Fruit fly (Drosophila melanogaster) whole organism, embryonic: Measurements from ENCODE around the gene Nepl18.

ENCODE experiments used
- CG10543 ChIP-seq: fragments of 200-800 bp; sonication (Bioruptor generic); optimal IDR thresholded peaks from 3 replicates; lab custom pipeline; 2017; ENCODE audit warnings: missing biosample characterization, mild to moderate bottlenecking, missing genetic modification characterization, moderate library complexity
- CG10654 ChIP-seq: fragments of 200-800 bp; sonication (Bioruptor generic); optimal IDR thresholded peaks from 2 replicates; lab custom pipeline; 2016; ENCODE audit warnings: missing biosample characterization, missing genetic modification characterization
- CG12236 ChIP-seq: fragments of 200-800 bp; sonication (Bioruptor generic); optimal IDR thresholded peaks from 2 replicates; lab custom pipeline; 2016; ENCODE audit warnings: missing biosample characterization, missing genetic modification characterization
- CG13123 ChIP-seq: fragments of 200-800 bp; sonication (Bioruptor generic); optimal IDR thresholded peaks from 2 replicates; lab custom pipeline; 2016; ENCODE audit warnings: missing biosample characterization, missing genetic modification characterization
- CG15073 ChIP-seq: fragments of 200-800 bp; sonication (Bioruptor generic); optimal IDR thresholded peaks from 2 replicates; lab custom pipeline; 2016; ENCODE audit warnings: missing biosample characterization, missing genetic modification characterization
- CG1529 ChIP-seq: fragments of 200-800 bp; sonication (Bioruptor generic); optimal IDR thresholded peaks from 3 replicates; lab custom pipeline; 2018; ENCODE audit warnings: missing biosample characterization, missing genetic modification characterization
- CG15601 ChIP-seq: fragments of 200-800 bp; sonication (Bioruptor generic); optimal IDR thresholded peaks from 3 replicates; lab custom pipeline; 2019; ENCODE audit warnings: missing biosample characterization, mild to moderate bottlenecking, missing genetic modification characterization, moderate library complexity
- CG17186 ChIP-seq: fragments of 200-800 bp; sonication (Bioruptor generic); optimal IDR thresholded peaks from 3 replicates; lab custom pipeline; 2017; ENCODE audit warnings: missing biosample characterization, missing genetic modification reagents, missing genetic modification characterization
- CG17359 ChIP-seq: fragments of 200-800 bp; sonication (Bioruptor generic); optimal IDR thresholded peaks from 3 replicates; lab custom pipeline; 2018; ENCODE audit warnings: missing biosample characterization, mild to moderate bottlenecking, missing genetic modification characterization, moderate library complexity
- CG17361 ChIP-seq: fragments of 200-800 bp; sonication (Bioruptor generic); IDR thresholded peaks from 3 replicates; pipeline ENCODE4 v1.3.6; 2022; ENCODE audit warnings: missing biosample characterization, missing genetic modification characterization
- CG18619 ChIP-seq: fragments of 200-800 bp; sonication (Bioruptor generic); optimal IDR thresholded peaks from 3 replicates; lab custom pipeline; 2017; ENCODE audit warnings: missing biosample characterization, mild to moderate bottlenecking, missing genetic modification characterization
- CG3163 ChIP-seq: fragments of 200-800 bp; sonication (Bioruptor generic); optimal IDR thresholded peaks from 3 replicates; lab custom pipeline; 2016; ENCODE audit warnings: missing biosample characterization, missing genetic modification characterization
- CG33557 ChIP-seq: fragments of 200-800 bp; sonication (Bioruptor generic); optimal IDR thresholded peaks from 2 replicates; lab custom pipeline; 2019; ENCODE audit warnings: missing biosample characterization, mild to moderate bottlenecking, missing genetic modification characterization, moderate library complexity
- CG3407 ChIP-seq: fragments of 200-800 bp; sonication (Bioruptor generic); optimal IDR thresholded peaks from 2 replicates; lab custom pipeline; 2018; ENCODE audit warnings: missing biosample characterization, mild to moderate bottlenecking, missing genetic modification characterization
- CG34376 ChIP-seq: fragments of 200-800 bp; sonication (Bioruptor generic); optimal IDR thresholded peaks from 2 replicates; lab custom pipeline; 2018; ENCODE audit warnings: missing biosample characterization, mild to moderate bottlenecking, missing genetic modification characterization
- CG34422 ChIP-seq: fragments of 200-800 bp; sonication (Bioruptor generic); IDR thresholded peaks from 3 replicates; pipeline ENCODE4 v1.3.6; 2022; ENCODE audit warnings: missing biosample characterization, missing genetic modification characterization
- CG3838 ChIP-seq: fragments of 200-800 bp; sonication (Bioruptor generic); optimal IDR thresholded peaks from 3 replicates; lab custom pipeline; 2016; ENCODE audit warnings: missing biosample characterization, missing genetic modification characterization
- CG4360 ChIP-seq: fragments of 200-800 bp; sonication (Bioruptor generic); IDR thresholded peaks from 2 replicates; pipeline ENCODE4 v1.3.6; 2022; ENCODE audit warnings: missing biosample characterization, missing genetic modification characterization
- CG4617 ChIP-seq: fragments of 200-800 bp; sonication (Bioruptor generic); optimal IDR thresholded peaks from 3 replicates; lab custom pipeline; 2016; ENCODE audit warnings: missing biosample characterization, missing genetic modification characterization, borderline replicate concordance
- CG4707 ChIP-seq: fragments of 200-800 bp; sonication (Bioruptor generic); optimal IDR thresholded peaks from 2 replicates; lab custom pipeline; 2018; ENCODE audit warnings: missing biosample characterization, mild to moderate bottlenecking, missing genetic modification characterization, moderate library complexity
- CG5180 ChIP-seq: fragments of 200-800 bp; sonication (Bioruptor generic); optimal IDR thresholded peaks from 3 replicates; lab custom pipeline; 2017; ENCODE audit warnings: missing biosample characterization, missing genetic modification characterization, mild to moderate bottlenecking, moderate library complexity, missing genetic modification reagents
- CG7372 ChIP-seq: fragments of 200-800 bp; sonication (Bioruptor generic); IDR thresholded peaks from 2 replicates; pipeline ENCODE4 v1.3.6; 2022; ENCODE audit warnings: missing biosample characterization, missing genetic modification characterization
- CG8290 ChIP-seq, 3 experiments: fragments of 200-800 bp; sonication (Bioruptor generic); optimal IDR thresholded peaks; 2 replicates each; lab custom pipeline; 2016 to 2019; ENCODE audit warnings: missing biosample characterization in 3 of 3, missing genetic modification characterization in 3 of 3, mild to moderate bottlenecking in 2 of 3, moderate library complexity in 1 of 3
- CG8924 ChIP-seq: fragments of 200-800 bp; optimal IDR thresholded peaks from 3 replicates; lab custom pipeline; 2019; ENCODE audit warnings: missing biosample characterization, mild to moderate bottlenecking, missing genetic modification characterization, moderate library complexity
- CG9817 ChIP-seq: fragments of 200-800 bp; sonication (Bioruptor generic); optimal IDR thresholded peaks from 2 replicates; lab custom pipeline; 2018; ENCODE audit warnings: missing biosample characterization, mild to moderate bottlenecking, missing genetic modification characterization, moderate library complexity
- Chrac-16 ChIP-seq: fragments of 200-800 bp; sonication (Bioruptor generic); optimal IDR thresholded peaks from 3 replicates; lab custom pipeline; 2016; ENCODE audit warnings: missing biosample characterization, missing genetic modification characterization
- Deaf1 ChIP-seq: fragments of 200-800 bp; optimal IDR thresholded peaks from 3 replicates; lab custom pipeline; 2019; ENCODE audit warnings: missing biosample characterization, mild to moderate bottlenecking, missing genetic modification characterization, moderate library complexity
- Ets97D ChIP-seq: fragments of 200-800 bp; sonication (Bioruptor generic); optimal IDR thresholded peaks from 3 replicates; lab custom pipeline; 2016; ENCODE audit warnings: missing biosample characterization, missing genetic modification characterization
- Jarid2 ChIP-seq: fragments of 200-800 bp; sonication (Bioruptor generic); optimal IDR thresholded peaks from 3 replicates; lab custom pipeline; 2017; ENCODE audit warnings: mild to moderate bottlenecking, missing biosample characterization, missing genetic modification reagents, missing genetic modification characterization
- Myb ChIP-seq: fragments of 200-800 bp; sonication (Bioruptor generic); optimal IDR thresholded peaks from 2 replicates; lab custom pipeline; 2016; ENCODE audit warnings: missing biosample characterization, missing genetic modification characterization
- Nf-YC ChIP-seq: fragments of 200-800 bp; optimal IDR thresholded peaks from 3 replicates; lab custom pipeline; 2019; ENCODE audit warnings: missing biosample characterization, mild to moderate bottlenecking, missing genetic modification characterization, moderate library complexity
- Rx ChIP-seq: fragments of 200-800 bp; sonication (Bioruptor generic); IDR thresholded peaks from 2 replicates; pipeline ENCODE4 v1.3.6; 2022; ENCODE audit warnings: missing biosample characterization, missing genetic modification characterization
- YL-1 ChIP-seq: fragments of 200-800 bp; sonication (Bioruptor generic); optimal IDR thresholded peaks from 3 replicates; lab custom pipeline; 2017; ENCODE audit warnings: missing biosample characterization, mild to moderate bottlenecking, missing genetic modification characterization
- amos ChIP-seq: fragments of 200-800 bp; sonication (Bioruptor generic); IDR thresholded peaks from 2 replicates; pipeline ENCODE4 v1.3.6; 2022; ENCODE audit warnings: missing biosample characterization, missing genetic modification characterization; ENCODE audit not compliant: partially characterized antibody
- az2 ChIP-seq: fragments of 200-800 bp; sonication (Bioruptor generic); optimal IDR thresholded peaks from 3 replicates; lab custom pipeline; 2016; ENCODE audit warnings: missing biosample characterization, missing genetic modification characterization
- btn ChIP-seq: fragments of 200-800 bp; sonication (Bioruptor generic); optimal IDR thresholded peaks from 2 replicates; lab custom pipeline; 2016; ENCODE audit warnings: missing biosample characterization, missing genetic modification characterization
- danr ChIP-seq: fragments of 200-800 bp; sonication (Bioruptor generic); IDR thresholded peaks from 2 replicates; pipeline ENCODE4 v1.3.6; 2022; ENCODE audit warnings: missing biosample characterization, missing genetic modification characterization
- eve ChIP-seq, 2 experiments: fragments of >200 bp; optimal IDR thresholded peaks; 2 replicates each; lab custom pipeline; 2017; ENCODE audit warnings: missing biosample characterization in 2 of 2, missing genetic modification characterization in 2 of 2
- gcm2 ChIP-seq: fragments of 200-800 bp; sonication (Bioruptor generic); optimal IDR thresholded peaks from 2 replicates; lab custom pipeline; 2016; ENCODE audit warnings: missing biosample characterization, missing genetic modification characterization
- gfzf ChIP-seq: fragments of 200-800 bp; sonication (Bioruptor generic); optimal IDR thresholded peaks from 2 replicates; lab custom pipeline; 2016; ENCODE audit warnings: missing biosample characterization, mild to moderate bottlenecking, missing genetic modification characterization, moderate library complexity
- lilli ChIP-seq: fragments of 200-800 bp; sonication (Bioruptor generic); optimal IDR thresholded peaks from 3 replicates; lab custom pipeline; 2016; ENCODE audit warnings: missing biosample characterization, missing genetic modification characterization
- pan ChIP-seq, 4 experiments: fragments of >200 bp in 3 of 4; fragments of 200-800 bp in 1 of 4; sonication (Bioruptor generic) in 1 of 4; optimal IDR thresholded peaks in 3 of 4; IDR thresholded peaks in 1 of 4; 2 replicates each; pipeline versions ENCODE4 v1.3.6 to Lab custom; 2017 to 2022; ENCODE audit warnings: missing biosample characterization in 2 of 4, missing genetic modification characterization in 2 of 4, mixed read lengths in 1 of 4
- pros ChIP-seq: fragments of 200-800 bp; sonication (Bioruptor generic); optimal IDR thresholded peaks from 3 replicates; lab custom pipeline; 2019; ENCODE audit warnings: missing biosample characterization, mild to moderate bottlenecking, missing genetic modification characterization, moderate library complexity
- salm ChIP-seq: fragments of 200-800 bp; sonication (Bioruptor generic); optimal IDR thresholded peaks from 2 replicates; lab custom pipeline; 2018; ENCODE audit warnings: missing biosample characterization, mild to moderate bottlenecking, missing genetic modification characterization
- sc ChIP-seq, 3 experiments: fragments of >200 bp in 2 of 3; fragments of 200-800 bp in 1 of 3; sonication (Bioruptor generic) in 1 of 3; optimal IDR thresholded peaks; 2 replicates in 2 of 3; 3 replicates in 1 of 3; lab custom pipeline; 2017; ENCODE audit warnings: mild to moderate bottlenecking in 1 of 3, missing biosample characterization in 1 of 3, missing genetic modification characterization in 1 of 3, missing genetic modification reagents in 1 of 3
- schlank ChIP-seq: fragments of 200-800 bp; sonication (Bioruptor generic); optimal IDR thresholded peaks from 2 replicates; lab custom pipeline; 2018; ENCODE audit warnings: missing biosample characterization, mild to moderate bottlenecking, missing genetic modification characterization
- sr ChIP-seq: fragments of 200-800 bp; sonication (Bioruptor generic); IDR thresholded peaks from 3 replicates; pipeline ENCODE4 v1.3.6; 2022; ENCODE audit warnings: missing biosample characterization, missing genetic modification characterization
- tgo ChIP-seq: fragments of 200-800 bp; sonication (Bioruptor generic); IDR thresholded peaks from 3 replicates; pipeline ENCODE4 v1.3.6; 2022; ENCODE audit warnings: missing biosample characterization, missing genetic modification characterization
- zfh1 ChIP-seq: fragments of 200-800 bp; sonication (Bioruptor generic); IDR thresholded peaks from 3 replicates; pipeline ENCODE4 v1.3.6; 2022; ENCODE audit warnings: missing biosample characterization, missing genetic modification characterization

Gene Nepl18

DNA sequence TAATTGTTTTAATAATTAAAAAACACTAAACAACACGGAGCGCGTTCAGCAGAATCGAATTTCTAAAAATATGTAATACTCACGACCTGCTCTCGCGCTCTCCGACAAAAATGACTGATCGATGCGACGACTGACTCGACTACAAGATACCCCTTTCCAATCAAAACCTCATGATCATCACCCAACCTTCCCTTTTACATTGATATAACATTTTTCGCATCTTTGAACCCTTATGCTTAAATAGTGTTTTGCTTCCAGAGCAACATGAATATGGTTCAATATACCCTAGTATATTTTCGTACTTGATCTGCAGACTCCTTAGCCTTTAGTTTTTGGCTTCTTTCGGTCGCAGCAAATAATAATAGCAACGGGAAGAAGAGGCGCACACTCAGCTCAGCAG is 36.3 kb downstream of the Nepl18 start (continued):
- peak; percentile 56 for TF ChIP-seq CG12236 (GFP tag; lab: Kevin White, UChicago)
- TF ChIP-seq CG5180 (GFP tag; lab: Kevin White, UChicago), result no peak
- TF ChIP-seq CG7372 (GFP tag; lab: Robert Waterston, UW), result peak; percentile 32; the same call in 1 of the 2 replicates
- peak; percentile 24; the same call in 1 of the 2 replicates for TF ChIP-seq CG4360
- peak; percentile 36 for TF ChIP-seq gcm2
- TF ChIP-seq CG4617 (GFP tag; lab: Kevin White, UChicago), result peak; percentile 33
- peak; percentile 20 for TF ChIP-seq Deaf1 (tag; lab: Kevin White, UChicago)
- TF ChIP-seq YL-1, result no peak
- no peak; the same call in 2 of the 3 replicates for TF ChIP-seq CG17361
- TF ChIP-seq sc (optimal IDR thresholded peaks at IDR 0.05; lab: Kevin White, UChicago), result no peak
- no peak for TF ChIP-seq sc (GFP tag; optimal IDR thresholded peaks at IDR 0.05; lab: Kevin White, UChicago)
- TF ChIP-seq CG3838, result no peak
- TF ChIP-seq CG33557 (GFP tag; lab: Kevin White, UChicago), result no peak
- TF ChIP-seq CG34376 (GFP tag; lab: Kevin White, UChicago), result no peak
- TF ChIP-seq CG15073, result no peak
- no peak for TF ChIP-seq CG8924 (tag; lab: Kevin White, UChicago)
- no peak for TF ChIP-seq Nf-YC (tag; lab: Kevin White, UChicago)
- peak; percentile 33 for TF ChIP-seq Ets97D (GFP tag; lab: Kevin White, UChicago)
- peak; percentile 78 for TF ChIP-seq lilli (GFP tag; lab: Kevin White, UChicago)
- peak; percentile 62 for TF ChIP-seq Rx (GFP tag; lab: Robert Waterston, UW)
- TF ChIP-seq CG34422 (GFP tag; lab: Robert Waterston, UW), result peak; percentile 78; the same call in 2 of the 3 replicates
- peak; percentile 70 for TF ChIP-seq CG13123 (GFP tag; lab: Kevin White, UChicago)
- TF ChIP-seq Jarid2 (GFP tag; lab: Kevin White, UChicago), result peak; percentile 17
- TF ChIP-seq pan (optimal IDR thresholded peaks at IDR 0.05; lab: Kevin White, UChicago), result no peak
- TF ChIP-seq pan (GFP tag; optimal IDR thresholded peaks at IDR 0.05 in 1 of 2, IDR thresholded peaks at IDR 0.05 in 1 of 2), result peak in 1 of 2 experiments; percentile 85
- TF ChIP-seq sr (GFP tag; lab: Robert Waterston, UW), result peak; percentile 69; the same call in 2 of the 3 replicates
- peak; percentile 48 for TF ChIP-seq CG3407
- TF ChIP-seq CG4707, result peak; percentile 3
- TF ChIP-seq Myb (GFP tag; lab: Kevin White, UChicago), result peak; percentile 49
- TF ChIP-seq danr (GFP tag; lab: Robert Waterston, UW), result peak; percentile 72
- peak; percentile 48 for TF ChIP-seq CG10654 (GFP tag; lab: Kevin White, UChicago)
- peak; percentile 7 for TF ChIP-seq schlank (tag; lab: Kevin White, UChicago)
- TF ChIP-seq az2 (GFP tag; lab: Kevin White, UChicago), result peak; percentile 78
- no peak for TF ChIP-seq pros
- peak; percentile 81 for TF ChIP-seq CG17359 (tag; lab: Kevin White, UChicago)
- TF ChIP-seq gfzf (GFP tag; lab: Kevin White, UChicago), result no peak
- no peak for TF ChIP-seq CG8290 (GFP tag; optimal IDR thresholded peaks at IDR 0.05; lab: Kevin White, UChicago)
- TF ChIP-seq CG8290 (tag; optimal IDR thresholded peaks at IDR 0.05; lab: Kevin White, UChicago), result peak in 1 of 2 experiments; percentile 91
- TF ChIP-seq btn (GFP tag; lab: Kevin White, UChicago), result peak; percentile 65
- TF ChIP-seq eve (GFP tag; optimal IDR thresholded peaks at IDR 0.05; lab: Kevin White, UChicago), result no peak
- TF ChIP-seq Chrac-16, result peak; percentile 63
- TF ChIP-seq CG1529 (GFP tag; lab: Kevin White, UChicago), result peak; percentile 45
- TF ChIP-seq CG3163 (GFP tag; lab: Kevin White, UChicago), result peak; percentile 40
- peak; percentile 34 for TF ChIP-seq CG17186
- no peak for TF ChIP-seq CG10543 (GFP tag; lab: Kevin White, UChicago)
- peak; percentile 84 for TF ChIP-seq tgo (GFP tag; lab: Robert Waterston, UW)
- no peak for TF ChIP-seq amos (GFP tag; lab: Robert Waterston, UW)
- peak; percentile 56 for TF ChIP-seq CG9817 (tag; lab: Kevin White, UChicago)
- TF ChIP-seq salm (tag; lab: Kevin White, UChicago), result peak; percentile 40
- no peak for TF ChIP-seq CG15601 (tag; lab: Kevin White, UChicago)
- TF ChIP-seq CG18619, result peak; percentile 56
- peak; percentile 89 for TF ChIP-seq zfh1 (GFP tag; lab: Robert Waterston, UW)
